Worm (Caenorhabditis elegans) whole organism, L3 larva: ENCODE data around the gene ari-2.
A peak's percentile ranks its signal among the peaks of the same experiment; 100 is the strongest.

Experiments
- ama-1 ChIP-seq: fragments of 150-350 bp; optimal IDR thresholded peaks from 2 replicates; lab custom pipeline; 2018
- ceh-16 ChIP-seq: sonication (generic microtip); optimal IDR thresholded peaks from 2 replicates; lab custom pipeline; 2017; ENCODE audit warnings: missing biosample characterization, missing genetic modification characterization
- ceh-28 ChIP-seq: fragments of 150-350 bp; optimal IDR thresholded peaks from 2 replicates; lab custom pipeline; 2014; ENCODE audit warnings: missing biosample characterization, missing genetic modification reagents, missing genetic modification characterization
- ceh-9 ChIP-seq: sonication (generic microtip); optimal IDR thresholded peaks from 2 replicates; lab custom pipeline; 2018; ENCODE audit warnings: missing biosample characterization, missing genetic modification characterization
- daf-12 ChIP-seq: fragments of 150-350 bp; optimal IDR thresholded peaks from 2 replicates; lab custom pipeline; 2014; ENCODE audit warnings: missing biosample characterization, missing genetic modification reagents, missing genetic modification characterization
- egl-27 ChIP-seq: sonication (generic microtip); optimal IDR thresholded peaks from 4 replicates; lab custom pipeline; 2017; ENCODE audit warnings: missing biosample characterization, missing genetic modification reagents, missing genetic modification characterization
- elt-2 ChIP-seq: sonication (generic microtip); optimal IDR thresholded peaks from 2 replicates; lab custom pipeline; 2016; ENCODE audit warnings: missing genetic modification reagents, mild to moderate bottlenecking, missing genetic modification characterization, missing compliant biosample characterization
- elt-3 ChIP-seq, 3 experiments: fragments of 150-350 bp in 1 of 3; sonication (generic microtip) in 2 of 3; optimal IDR thresholded peaks; 2 replicates in 2 of 3; 4 replicates in 1 of 3; lab custom pipeline; 2014 to 2017; ENCODE audit warnings: missing biosample characterization in 3 of 3, missing genetic modification characterization in 3 of 3
- eor-1 ChIP-seq, 2 experiments: fragments of 150-350 bp; optimal IDR thresholded peaks; 2 replicates each; lab custom pipeline; 2014 to 2018; ENCODE audit warnings: missing biosample characterization in 2 of 2, missing genetic modification characterization in 2 of 2
- fkh-10 ChIP-seq: sonication (generic microtip); optimal IDR thresholded peaks from 2 replicates; lab custom pipeline; 2017; ENCODE audit warnings: missing biosample characterization, missing genetic modification reagents, missing genetic modification characterization
- fkh-2 ChIP-seq: fragments of 150-350 bp; optimal IDR thresholded peaks from 2 replicates; lab custom pipeline; 2014; ENCODE audit warnings: missing biosample characterization, missing genetic modification reagents, missing genetic modification characterization
- fos-1 ChIP-seq: fragments of 150-350 bp; optimal IDR thresholded peaks from 2 replicates; lab custom pipeline; 2014; ENCODE audit warnings: missing biosample characterization, missing genetic modification characterization
- hmg-11 ChIP-seq: sonication (generic microtip); optimal IDR thresholded peaks from 2 replicates; lab custom pipeline; 2016; ENCODE audit warnings: missing genetic modification characterization, missing compliant biosample characterization
- jun-1 ChIP-seq: fragments of 150-350 bp; optimal IDR thresholded peaks from 2 replicates; lab custom pipeline; 2014; ENCODE audit warnings: missing biosample characterization, missing genetic modification reagents, missing genetic modification characterization
- lin-15B ChIP-seq: fragments of 150-350 bp; optimal IDR thresholded peaks from 2 replicates; lab custom pipeline; 2014; ENCODE audit warnings: missing biosample characterization, missing genetic modification characterization
- lin-39 ChIP-seq: fragments of 150-350 bp; optimal IDR thresholded peaks from 2 replicates; lab custom pipeline; 2018; ENCODE audit warnings: missing biosample characterization, missing genetic modification reagents, missing genetic modification characterization
- lsy-12 ChIP-seq: sonication (generic microtip); optimal IDR thresholded peaks from 2 replicates; lab custom pipeline; 2016; ENCODE audit warnings: mild to moderate bottlenecking, missing genetic modification characterization, missing compliant biosample characterization
- mdl-1 ChIP-seq: fragments of 150-350 bp; optimal IDR thresholded peaks from 2 replicates; lab custom pipeline; 2014; ENCODE audit warnings: missing biosample characterization, missing genetic modification characterization
- nhr-237 ChIP-seq: fragments of 150-350 bp; optimal IDR thresholded peaks from 2 replicates; lab custom pipeline; 2014; ENCODE audit warnings: missing biosample characterization, missing genetic modification characterization
- nhr-25 ChIP-seq: sonication (generic microtip); optimal IDR thresholded peaks from 2 replicates; lab custom pipeline; 2017; ENCODE audit warnings: missing biosample characterization, missing genetic modification characterization
- nhr-28 ChIP-seq: fragments of 150-350 bp; optimal IDR thresholded peaks from 2 replicates; lab custom pipeline; 2014; ENCODE audit warnings: missing biosample characterization, missing genetic modification characterization
- nhr-43 ChIP-seq: sonication (generic microtip); optimal IDR thresholded peaks from 2 replicates; lab custom pipeline; 2016; ENCODE audit warnings: mild to moderate bottlenecking, missing genetic modification characterization, missing compliant biosample characterization; ENCODE audit not compliant: poor library complexity, severe bottlenecking
- nhr-67 ChIP-seq: fragments of 150-350 bp; optimal IDR thresholded peaks from 2 replicates; lab custom pipeline; 2014; ENCODE audit warnings: missing biosample characterization, missing genetic modification characterization
- nhr-76 ChIP-seq: fragments of 150-350 bp; sonication (generic microtip); optimal IDR thresholded peaks from 5 replicates; lab custom pipeline; 2014; ENCODE audit warnings: missing biosample characterization, missing genetic modification characterization
- nhr-77 ChIP-seq: fragments of 150-350 bp; optimal IDR thresholded peaks from 2 replicates; lab custom pipeline; 2014; ENCODE audit warnings: missing biosample characterization, missing genetic modification characterization
- pha-4 ChIP-seq: fragments of 150-350 bp; optimal IDR thresholded peaks from 2 replicates; lab custom pipeline; 2014; ENCODE audit warnings: missing biosample characterization, missing genetic modification reagents, missing genetic modification characterization
- pqm-1 ChIP-seq: fragments of 150-350 bp; optimal IDR thresholded peaks from 2 replicates; lab custom pipeline; 2017; ENCODE audit warnings: missing biosample characterization, missing genetic modification characterization, inconsistent platforms
- sea-2 ChIP-seq: fragments of 150-350 bp; sonication (generic microtip); optimal IDR thresholded peaks from 4 replicates; lab custom pipeline; 2014; ENCODE audit warnings: missing biosample characterization, missing genetic modification reagents, missing genetic modification characterization
- unc-39 ChIP-seq: sonication (generic microtip); optimal IDR thresholded peaks from 4 replicates; lab custom pipeline; 2017; ENCODE audit warnings: missing biosample characterization, missing genetic modification characterization
- unc-62 ChIP-seq: fragments of 150-350 bp; sonication (generic microtip); optimal IDR thresholded peaks from 4 replicates; lab custom pipeline; 2014; ENCODE audit warnings: missing biosample characterization, missing genetic modification reagents, missing genetic modification characterization
- zag-1 ChIP-seq: fragments of 150-350 bp; optimal IDR thresholded peaks from 2 replicates; lab custom pipeline; 2014; ENCODE audit warnings: missing biosample characterization, missing genetic modification characterization
- ztf-11 ChIP-seq: fragments of 150-350 bp; optimal IDR thresholded peaks from 2 replicates; lab custom pipeline; 2014; ENCODE audit warnings: missing biosample characterization, missing genetic modification characterization
- ztf-4 ChIP-seq: fragments of 150-350 bp; optimal IDR thresholded peaks from 2 replicates; lab custom pipeline; 2014; ENCODE audit warnings: missing biosample characterization, missing genetic modification characterization

Gene ari-2

ce11 chrIV:5526711-5527383 lies 24.1 kb upstream of the ari-2 start:
- no peak for TF ChIP-seq elt-3 (tag; optimal IDR thresholded peaks at IDR 0.05; lab: Kevin White, UChicago)
- peak; percentile 54 for TF ChIP-seq pha-4 (tag; lab: Kevin White, UChicago)

- no peak for TF ChIP-seq nhr-25 (tag; lab: Kevin White, UChicago)
- TF ChIP-seq pqm-1 (tag; lab: Kevin White, UChicago): no peak
- TF ChIP-seq daf-12 (tag; lab: Kevin White, UChicago): no peak
- TF ChIP-seq egl-27 (tag; lab: Kevin White, UChicago): no peak
- no peak for TF ChIP-seq fos-1
- TF ChIP-seq lsy-12 (tag; lab: Kevin White, UChicago): no peak
- no peak for TF ChIP-seq nhr-43 (tag; lab: Kevin White, UChicago)
- TF ChIP-seq ceh-16 (tag; lab: Kevin White, UChicago): no peak
- no peak for TF ChIP-seq elt-3 (tag; optimal IDR thresholded peaks at IDR 0.05; lab: Kevin White, UChicago)
- TF ChIP-seq nhr-77: no peak
- TF ChIP-seq nhr-67 (tag; lab: Kevin White, UChicago): no peak
- no peak for TF ChIP-seq nhr-237 (tag; lab: Kevin White, UChicago)
Measured at ce11 chrIV:5528285-5528684, 22.6 kb upstream of the ari-2 start, which contains the start of gene unc-5. unc-5 (minus strand) TSS chrIV:5528338.

- no peak for TF ChIP-seq ceh-16 (tag; lab: Kevin White, UChicago)
- TF ChIP-seq zag-1 (tag; lab: Kevin White, UChicago): no peak
- peak; percentile 14 for TF ChIP-seq elt-2 (tag; lab: Kevin White, UChicago)
- peak; percentile 12 for TF ChIP-seq fkh-10 (GFP tag; lab: Kevin White, UChicago)
- no peak for TF ChIP-seq mdl-1
- no peak for TF ChIP-seq ceh-9
- no peak for TF ChIP-seq fos-1
Measured at ce11 chrIV:5530980-5531379, 20.0 kb upstream of the ari-2 start.

- TF ChIP-seq ceh-9 (no peak), nhr-28 (tag; lab: Kevin White, UChicago) (no peak), elt-2 (tag; lab: Kevin White, UChicago) (no peak), sea-2 (GFP tag; lab: Kevin White, UChicago) (no peak), lin-15B (no peak), lsy-12 (tag; lab: Kevin White, UChicago) (no peak), ztf-4 (tag; lab: Kevin White, UChicago) (no peak), unc-62 (GFP tag; lab: Kevin White, UChicago) (no peak), nhr-76 (tag; lab: Kevin White, UChicago) (no peak), jun-1 (no peak), hmg-11 (tag; lab: Kevin White, UChicago) (no peak), ama-1 (lab: Kevin White, UChicago) (no peak), unc-39 (tag; lab: Kevin White, UChicago) (no peak), ceh-28 (no peak), lin-39 (tag; lab: Kevin White, UChicago) (no peak), ztf-11 (tag; lab: Kevin White, UChicago) (no peak)
Measured at ce11 chrIV:5533556-5533955, 17.4 kb upstream of the ari-2 start.

ce11 chrIV:5534596-5534995 lies 16.3 kb upstream of the ari-2 start:
- TF ChIP-seq lin-15B (no peak), ztf-11 (tag; lab: Kevin White, UChicago) (no peak), eor-1 (tag; optimal IDR thresholded peaks at IDR 0.05; lab: Kevin White, UChicago) (no peak), mdl-1 (no peak), nhr-67 (tag; lab: Kevin White, UChicago) (no peak), nhr-25 (tag; lab: Kevin White, UChicago) (no peak), egl-27 (tag; lab: Kevin White, UChicago) (no peak), nhr-237 (tag; lab: Kevin White, UChicago) (no peak), pqm-1 (tag; lab: Kevin White, UChicago) (no peak), ceh-16 (tag; lab: Kevin White, UChicago) (no peak), fkh-10 (GFP tag; lab: Kevin White, UChicago) (no peak), ceh-28 (no peak), fkh-2 (no peak), lsy-12 (tag; lab: Kevin White, UChicago) (no peak)
